Fruit fly (Drosophila melanogaster) whole organism, embryonic: ENCODE results near the gene Rcd2.
A peak's percentile ranks its signal among the peaks of the same experiment; 100 is the strongest.

Experiments used
- B-H2 ChIP-seq: fragments of 200-800 bp; sonication (Bioruptor generic); optimal IDR thresholded peaks from 2 replicates; lab custom pipeline; 2018; ENCODE audit warnings: missing biosample characterization, mild to moderate bottlenecking, missing genetic modification characterization
- CG10274 ChIP-seq: fragments of 200-800 bp; sonication (Bioruptor generic); optimal IDR thresholded peaks from 3 replicates; lab custom pipeline; 2017; ENCODE audit warnings: missing biosample characterization, mild to moderate bottlenecking, missing genetic modification characterization
- CG10321 ChIP-seq: fragments of 200-800 bp; sonication (Bioruptor generic); IDR thresholded peaks from 2 replicates; pipeline ENCODE4 v1.3.6; 2022; ENCODE audit warnings: missing biosample characterization, missing genetic modification characterization
- CG12299 ChIP-seq: fragments of 200-800 bp; sonication (Bioruptor generic); optimal IDR thresholded peaks from 2 replicates; lab custom pipeline; 2018; ENCODE audit warnings: missing biosample characterization, mild to moderate bottlenecking, missing genetic modification characterization
- CG13894 ChIP-seq: fragments of 200-800 bp; sonication (Bioruptor generic); optimal IDR thresholded peaks from 3 replicates; lab custom pipeline; 2018; ENCODE audit warnings: missing biosample characterization, mild to moderate bottlenecking, missing genetic modification characterization, moderate library complexity
- CG1832 ChIP-seq: fragments of 200-800 bp; sonication (Bioruptor generic); optimal IDR thresholded peaks from 2 replicates; lab custom pipeline; 2017; ENCODE audit warnings: missing biosample characterization, mild to moderate bottlenecking, missing genetic modification characterization, inconsistent platforms
- CG18764 ChIP-seq: fragments of 200-800 bp; sonication (Bioruptor generic); optimal IDR thresholded peaks from 3 replicates; lab custom pipeline; 2016; ENCODE audit warnings: missing biosample characterization, missing genetic modification characterization
- CG2875 ChIP-seq: fragments of 200-800 bp; sonication (Bioruptor generic); optimal IDR thresholded peaks from 2 replicates; lab custom pipeline; 2017; ENCODE audit warnings: missing biosample characterization, mild to moderate bottlenecking, missing genetic modification characterization, missing genetic modification reagents
- CG3163 ChIP-seq: fragments of 200-800 bp; sonication (Bioruptor generic); optimal IDR thresholded peaks from 3 replicates; lab custom pipeline; 2016; ENCODE audit warnings: missing biosample characterization, missing genetic modification characterization
- CG34422 ChIP-seq: fragments of 200-800 bp; sonication (Bioruptor generic); IDR thresholded peaks from 3 replicates; pipeline ENCODE4 v1.3.6; 2022; ENCODE audit warnings: missing biosample characterization, missing genetic modification characterization
- CG4360 ChIP-seq: fragments of 200-800 bp; sonication (Bioruptor generic); IDR thresholded peaks from 2 replicates; pipeline ENCODE4 v1.3.6; 2022; ENCODE audit warnings: missing biosample characterization, missing genetic modification characterization
- CG8290 ChIP-seq, 3 experiments: fragments of 200-800 bp; sonication (Bioruptor generic); optimal IDR thresholded peaks; 2 replicates each; lab custom pipeline; 2016 to 2019; ENCODE audit warnings: missing biosample characterization in 3 of 3, missing genetic modification characterization in 3 of 3, mild to moderate bottlenecking in 2 of 3, moderate library complexity in 1 of 3
- CG8388 ChIP-seq: fragments of 200-800 bp; sonication (Bioruptor generic); optimal IDR thresholded peaks from 2 replicates; lab custom pipeline; 2019; ENCODE audit warnings: missing biosample characterization, mild to moderate bottlenecking, missing genetic modification characterization, moderate library complexity
- D ChIP-seq, 2 experiments: fragments of 200-800 bp in 1 of 2; fragments of >200 bp in 1 of 2; sonication (Bioruptor generic) in 1 of 2; optimal IDR thresholded peaks; 2 replicates in 1 of 2; 3 replicates in 1 of 2; lab custom pipeline; 2017; ENCODE audit warnings: mild to moderate bottlenecking in 1 of 2, missing biosample characterization in 1 of 2, missing genetic modification characterization in 1 of 2, missing genetic modification reagents in 1 of 2
- Deaf1 ChIP-seq: fragments of 200-800 bp; optimal IDR thresholded peaks from 3 replicates; lab custom pipeline; 2019; ENCODE audit warnings: missing biosample characterization, mild to moderate bottlenecking, missing genetic modification characterization, moderate library complexity
- Hmr ChIP-seq: fragments of 200-800 bp; sonication (Bioruptor generic); optimal IDR thresholded peaks from 3 replicates; lab custom pipeline; 2017; ENCODE audit warnings: mild to moderate bottlenecking, missing biosample characterization, missing genetic modification reagents, missing genetic modification characterization
- Hr78 ChIP-seq, 2 experiments: fragments of 200-800 bp in 1 of 2; fragments of >200 bp in 1 of 2; sonication (Bioruptor generic) in 1 of 2; optimal IDR thresholded peaks; 2 replicates each; lab custom pipeline; 2017 to 2019; ENCODE audit warnings: missing biosample characterization in 2 of 2, missing genetic modification characterization in 2 of 2, mild to moderate bottlenecking in 1 of 2, moderate library complexity in 1 of 2
- Kr ChIP-seq: fragments of 200-800 bp; sonication (Bioruptor generic); optimal IDR thresholded peaks from 2 replicates; lab custom pipeline; 2017; ENCODE audit warnings: missing biosample characterization, mild to moderate bottlenecking, missing genetic modification characterization
- Mrtf ChIP-seq: fragments of 200-800 bp; sonication (Bioruptor generic); IDR thresholded peaks from 3 replicates; pipeline ENCODE4 v1.3.6; 2022; ENCODE audit warnings: missing biosample characterization, missing genetic modification characterization
- Side ChIP-seq: fragments of 200-800 bp; sonication (Bioruptor generic); optimal IDR thresholded peaks from 2 replicates; lab custom pipeline; 2016; ENCODE audit warnings: missing biosample characterization, missing genetic modification characterization
- Xrp1 ChIP-seq: fragments of 200-800 bp; sonication (Bioruptor generic); IDR thresholded peaks from 2 replicates; pipeline ENCODE4 v1.3.6; 2022; ENCODE audit warnings: missing biosample characterization, missing genetic modification characterization
- abd-A ChIP-seq: fragments of 200-800 bp; sonication (Bioruptor generic); optimal IDR thresholded peaks from 3 replicates; lab custom pipeline; 2019; ENCODE audit warnings: missing biosample characterization, mild to moderate bottlenecking, missing genetic modification characterization, moderate library complexity
- ato ChIP-seq: fragments of 200-800 bp; sonication (Bioruptor generic); IDR thresholded peaks from 2 replicates; pipeline ENCODE4 v1.3.6; 2022; ENCODE audit warnings: missing biosample characterization, missing genetic modification characterization; ENCODE audit not compliant: partially characterized antibody
- cad ChIP-seq: fragments of >200 bp; optimal IDR thresholded peaks from 2 replicates; lab custom pipeline; 2017; ENCODE audit warnings: missing biosample characterization, missing genetic modification characterization
- ci ChIP-seq: fragments of 200-800 bp; sonication (Bioruptor generic); IDR thresholded peaks from 3 replicates; pipeline ENCODE4 v1.3.6; 2022; ENCODE audit warnings: missing biosample characterization, missing genetic modification characterization
- crol ChIP-seq: fragments of 200-800 bp; sonication (Bioruptor generic); IDR thresholded peaks from 2 replicates; pipeline ENCODE4 v1.3.6; 2022; ENCODE audit warnings: missing biosample characterization, missing genetic modification characterization
- da ChIP-seq: fragments of 200-800 bp; sonication (Bioruptor generic); optimal IDR thresholded peaks from 2 replicates; lab custom pipeline; 2016; ENCODE audit warnings: missing biosample characterization, missing genetic modification characterization
- ewg ChIP-seq: fragments of 200-800 bp; sonication (Bioruptor generic); optimal IDR thresholded peaks from 3 replicates; lab custom pipeline; 2017; ENCODE audit warnings: mild to moderate bottlenecking, missing biosample characterization, missing genetic modification reagents, missing genetic modification characterization
- hkb ChIP-seq, 2 experiments: fragments of 200-800 bp in 1 of 2; fragments of >200 bp in 1 of 2; sonication (Bioruptor generic) in 1 of 2; IDR thresholded peaks in 1 of 2; optimal IDR thresholded peaks in 1 of 2; 2 replicates each; pipeline versions ENCODE4 v1.3.6 to Lab custom; 2017 to 2022; ENCODE audit warnings: missing biosample characterization in 1 of 2, missing genetic modification characterization in 1 of 2
- kay ChIP-seq: fragments of 200-800 bp; sonication (Bioruptor generic); optimal IDR thresholded peaks from 2 replicates; lab custom pipeline; 2016; ENCODE audit warnings: missing biosample characterization, missing genetic modification characterization
- kni ChIP-seq: fragments of 200-800 bp; sonication (Bioruptor generic); optimal IDR thresholded peaks from 3 replicates; lab custom pipeline; 2017; ENCODE audit warnings: mild to moderate bottlenecking, missing biosample characterization, missing genetic modification reagents, missing genetic modification characterization
- lilli ChIP-seq: fragments of 200-800 bp; sonication (Bioruptor generic); optimal IDR thresholded peaks from 3 replicates; lab custom pipeline; 2016; ENCODE audit warnings: missing biosample characterization, missing genetic modification characterization
- nerfin-1 ChIP-seq: fragments of 200-800 bp; sonication (Bioruptor generic); optimal IDR thresholded peaks from 3 replicates; lab custom pipeline; 2019; ENCODE audit warnings: missing biosample characterization, mild to moderate bottlenecking, missing genetic modification characterization, moderate library complexity
- pros ChIP-seq: fragments of 200-800 bp; sonication (Bioruptor generic); optimal IDR thresholded peaks from 3 replicates; lab custom pipeline; 2019; ENCODE audit warnings: missing biosample characterization, mild to moderate bottlenecking, missing genetic modification characterization, moderate library complexity
- rib ChIP-seq: fragments of 200-800 bp; sonication (Bioruptor generic); IDR thresholded peaks from 2 replicates; pipeline ENCODE4 v1.3.6; 2022; ENCODE audit warnings: missing biosample characterization, missing genetic modification characterization
- run ChIP-seq: fragments of 200-800 bp; sonication (Bioruptor generic); optimal IDR thresholded peaks from 3 replicates; lab custom pipeline; 2018; ENCODE audit warnings: missing biosample characterization, mild to moderate bottlenecking, missing genetic modification characterization
- sens ChIP-seq: fragments of 200-800 bp; sonication (Bioruptor generic); peaks from one replicate; lab custom pipeline; 2016; ENCODE audit warnings: missing biosample characterization, missing genetic modification characterization
- seq ChIP-seq: fragments of 200-800 bp; sonication (Bioruptor generic); IDR thresholded peaks from 2 replicates; pipeline ENCODE4 v1.3.6; 2022; ENCODE audit warnings: missing biosample characterization, missing genetic modification characterization
- sisA ChIP-seq: fragments of 200-800 bp; sonication (Bioruptor generic); IDR thresholded peaks from 2 replicates; pipeline ENCODE4 v1.3.6; 2022; ENCODE audit warnings: missing biosample characterization, missing genetic modification characterization
- slp2 ChIP-seq: fragments of 200-800 bp; sonication (Bioruptor generic); optimal IDR thresholded peaks from 2 replicates; lab custom pipeline; 2016; ENCODE audit warnings: missing biosample characterization, missing genetic modification characterization
- tll ChIP-seq, 2 experiments: fragments of 200-800 bp in 1 of 2; fragments of >200 bp in 1 of 2; sonication (Bioruptor generic) in 1 of 2; optimal IDR thresholded peaks; 2 replicates each; lab custom pipeline; 2017 to 2019; ENCODE audit warnings: missing biosample characterization in 2 of 2, missing genetic modification characterization in 2 of 2, mild to moderate bottlenecking in 1 of 2, moderate library complexity in 1 of 2
- ttk ChIP-seq: fragments of 200-800 bp; sonication (Bioruptor generic); IDR thresholded peaks from 2 replicates; pipeline ENCODE4 v2.1.2; 2022; ENCODE audit warnings: missing biosample characterization, missing genetic modification characterization
- zen2 ChIP-seq: fragments of 200-800 bp; sonication (Bioruptor generic); IDR thresholded peaks from 3 replicates; pipeline ENCODE4 v1.3.6; 2022; ENCODE audit warnings: missing biosample characterization, missing genetic modification characterization; ENCODE audit not compliant: partially characterized antibody

Gene Rcd2

DNA sequence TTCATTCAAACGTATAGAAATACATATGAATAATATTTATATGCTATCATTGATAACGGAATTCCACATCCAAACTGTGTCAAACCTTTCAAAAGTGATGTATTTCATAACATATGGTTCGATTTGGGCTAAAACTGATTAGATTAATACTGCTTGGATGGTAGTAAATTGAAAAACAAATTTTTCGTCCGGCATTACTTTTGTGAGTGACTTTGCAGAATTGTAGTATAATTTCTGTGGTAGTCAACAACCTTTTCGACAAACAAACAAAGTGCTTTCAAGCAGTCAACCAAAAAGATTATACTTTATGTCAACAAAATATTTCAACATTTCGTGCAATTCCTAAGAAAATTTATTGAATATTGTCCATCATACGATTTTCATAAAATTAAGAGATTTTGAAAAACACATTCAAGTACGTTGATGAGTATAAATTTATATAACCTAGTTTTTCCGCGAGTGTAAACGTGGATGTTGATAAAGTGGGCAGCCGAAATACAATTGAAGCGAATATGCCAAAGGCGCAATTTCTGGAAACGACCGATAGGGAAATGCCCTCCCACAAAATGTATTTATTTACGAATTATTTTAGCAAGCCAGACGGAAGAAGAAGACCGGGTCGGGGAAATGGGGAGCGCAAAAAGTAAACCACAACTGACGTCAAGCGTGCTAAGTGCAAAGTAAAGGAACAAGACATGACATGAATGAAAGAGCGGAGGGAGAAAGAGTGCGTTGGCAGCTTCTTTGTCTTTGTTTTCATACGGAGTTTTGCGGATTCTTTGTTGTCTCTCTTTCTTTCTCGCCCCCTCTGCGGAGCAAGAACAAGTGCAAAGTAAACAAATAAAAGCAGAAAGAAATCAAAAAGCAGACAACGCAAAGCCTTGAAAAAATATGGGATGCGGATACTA is 22.1 kb downstream of the Rcd2 start (continued):
- TF ChIP-seq zen2 (GFP tag; lab: Robert Waterston, UW) (no peak), run (tag; lab: Kevin White, UChicago) (no peak), Xrp1 (peak; percentile 38; the same call in 1 of the 2 replicates), CG12299 (peak; percentile 30), sisA (GFP tag; lab: Robert Waterston, UW) (no peak), B-H2 (GFP tag; lab: Kevin White, UChicago) (no peak)

- TF ChIP-seq sens (GFP tag; lab: Kevin White, UChicago) (peak; percentile 64), ttk (GFP tag; lab: Robert Waterston, UW) (peak; percentile 63), CG10321 (GFP tag; lab: Robert Waterston, UW) (peak; percentile 86), Hr78 (GFP tag; optimal IDR thresholded peaks at IDR 0.05; lab: Kevin White, UChicago) (no peak), ci (GFP tag; lab: Robert Waterston, UW) (peak; percentile 41; the same call in 2 of the 3 replicates), da (GFP tag; lab: Kevin White, UChicago) (peak; percentile 54), CG34422 (GFP tag; lab: Robert Waterston, UW) (peak; percentile 21; the same call in 1 of the 3 replicates), Side (GFP tag; lab: Kevin White, UChicago) (peak; percentile 17), Mrtf (GFP tag; lab: Robert Waterston, UW) (no peak), CG18764 (no peak), hkb (optimal IDR thresholded peaks at IDR 0.05; lab: Kevin White, UChicago) (no peak), hkb (GFP tag; IDR thresholded peaks at IDR 0.05; lab: Robert Waterston, UW) (peak; percentile 33; the same call in 1 of the 2 replicates), CG2875 (GFP tag; lab: Kevin White, UChicago) (peak; percentile 8), CG4360 (GFP tag; lab: Robert Waterston, UW) (peak; percentile 45; the same call in 1 of the 2 replicates), nerfin-1 (tag; lab: Kevin White, UChicago) (peak; percentile 14), CG3163 (GFP tag; lab: Kevin White, UChicago) (peak; percentile 61), ato (GFP tag; lab: Robert Waterston, UW) (peak; percentile 45; the same call in 1 of the 2 replicates), lilli (no peak), cad (GFP tag; lab: Kevin White, UChicago) (peak; percentile 46), CG1832 (GFP tag; lab: Kevin White, UChicago) (peak; percentile 91), pros (peak; percentile 94), crol (GFP tag; lab: Robert Waterston, UW) (peak; percentile 76), Hmr (GFP tag; lab: Kevin White, UChicago) (no peak), kay (peak; percentile 73), CG8388 (GFP tag; lab: Kevin White, UChicago) (peak; percentile 39), D (optimal IDR thresholded peaks at IDR 0.05; lab: Kevin White, UChicago) (peak; percentile 74), D (GFP tag; optimal IDR thresholded peaks at IDR 0.05; lab: Kevin White, UChicago) (no peak), kni (GFP tag; lab: Kevin White, UChicago) (peak; percentile 49), CG13894 (peak; percentile 92), abd-A (tag; lab: Kevin White, UChicago) (peak; percentile 23), CG8290 (GFP tag; optimal IDR thresholded peaks at IDR 0.05; lab: Kevin White, UChicago) (no peak), CG8290 (tag; optimal IDR thresholded peaks at IDR 0.05; lab: Kevin White, UChicago) (peak; percentile 3 to 39), CG10274 (GFP tag; lab: Kevin White, UChicago) (no peak), Kr (GFP tag; lab: Kevin White, UChicago) (peak; percentile 58), ewg (GFP tag; lab: Kevin White, UChicago) (peak; percentile 27), seq (GFP tag; lab: Robert Waterston, UW) (peak; percentile 63; the same call in 1 of the 2 replicates), rib (GFP tag; lab: Robert Waterston, UW) (peak; percentile 45; the same call in 1 of the 2 replicates), tll (GFP tag; optimal IDR thresholded peaks at IDR 0.05; lab: Kevin White, UChicago) (peak in 1 of 2 experiments; percentile 99), Deaf1 (tag; lab: Kevin White, UChicago) (peak; percentile 77), slp2 (GFP tag; lab: Kevin White, UChicago) (no peak)
Observed at dm6 chr3L:20517179-20517834, 22.9 kb downstream of the Rcd2 start.
